Fruit fly (Drosophila melanogaster) whole organism, embryonic: ENCODE results near the gene CG12057.
A peak's percentile ranks its signal among the peaks of the same experiment; 100 is the strongest.

Experiments
- Antp ChIP-seq: fragments of 200-800 bp; sonication (Bioruptor generic); optimal IDR thresholded peaks from 3 replicates; lab custom pipeline; 2016; ENCODE audit warnings: missing biosample characterization, missing genetic modification characterization
- Asciz ChIP-seq: fragments of 200-800 bp; sonication (Bioruptor generic); optimal IDR thresholded peaks from 2 replicates; lab custom pipeline; 2017; ENCODE audit warnings: missing biosample characterization, mild to moderate bottlenecking, missing genetic modification characterization, missing genetic modification reagents
- B-H1 ChIP-seq: fragments of 200-800 bp; sonication (Bioruptor generic); IDR thresholded peaks from 3 replicates; pipeline ENCODE4 v1.3.6; 2022; ENCODE audit warnings: missing biosample characterization, missing genetic modification characterization
- BtbVII ChIP-seq: fragments of 200-800 bp; sonication (Bioruptor generic); optimal IDR thresholded peaks from 3 replicates; lab custom pipeline; 2017; ENCODE audit warnings: missing biosample characterization, mild to moderate bottlenecking, missing genetic modification characterization
- CG10366 ChIP-seq: fragments of 200-800 bp; sonication (Bioruptor generic); IDR thresholded peaks from 2 replicates; pipeline ENCODE4 v1.3.6; 2022; ENCODE audit warnings: missing biosample characterization, missing genetic modification characterization
- CG10565 ChIP-seq: fragments of 200-800 bp; sonication (Bioruptor generic); optimal IDR thresholded peaks from 3 replicates; lab custom pipeline; 2016; ENCODE audit warnings: missing biosample characterization, mild to moderate bottlenecking, missing genetic modification characterization
- CG12942 ChIP-seq: fragments of 200-800 bp; sonication (Bioruptor generic); optimal IDR thresholded peaks from 3 replicates; lab custom pipeline; 2016; ENCODE audit warnings: missing biosample characterization, missing genetic modification characterization
- CG15011 ChIP-seq: fragments of 200-800 bp; sonication (Bioruptor generic); optimal IDR thresholded peaks from 3 replicates; lab custom pipeline; 2018; ENCODE audit warnings: missing biosample characterization, mild to moderate bottlenecking, missing genetic modification characterization
- CG15479 ChIP-seq: fragments of 200-800 bp; sonication (Bioruptor generic); optimal IDR thresholded peaks from 3 replicates; lab custom pipeline; 2019; ENCODE audit warnings: missing biosample characterization, mild to moderate bottlenecking, missing genetic modification characterization, moderate library complexity
- CG17802 ChIP-seq: fragments of 200-800 bp; sonication (Bioruptor generic); optimal IDR thresholded peaks from 2 replicates; lab custom pipeline; 2018; ENCODE audit warnings: missing biosample characterization, mild to moderate bottlenecking, missing genetic modification characterization, moderate library complexity
- CG17829 ChIP-seq: fragments of 200-800 bp; optimal IDR thresholded peaks from 2 replicates; lab custom pipeline; 2019; ENCODE audit warnings: missing biosample characterization, mild to moderate bottlenecking, missing genetic modification characterization, moderate library complexity
- CG2889 ChIP-seq: fragments of 200-800 bp; sonication (Bioruptor generic); IDR thresholded peaks from 3 replicates; pipeline ENCODE4 v1.3.6; 2022; ENCODE audit warnings: missing biosample characterization, missing genetic modification characterization
- CG33557 ChIP-seq: fragments of 200-800 bp; sonication (Bioruptor generic); optimal IDR thresholded peaks from 2 replicates; lab custom pipeline; 2019; ENCODE audit warnings: missing biosample characterization, mild to moderate bottlenecking, missing genetic modification characterization, moderate library complexity
- CG3847 ChIP-seq: fragments of 200-800 bp; sonication (Bioruptor generic); IDR thresholded peaks from 2 replicates; pipeline ENCODE4 v1.3.6; 2022; ENCODE audit warnings: missing biosample characterization, missing genetic modification characterization
- CG3995 ChIP-seq: fragments of 200-800 bp; sonication (Bioruptor generic); optimal IDR thresholded peaks from 3 replicates; lab custom pipeline; 2016; ENCODE audit warnings: missing biosample characterization, missing genetic modification characterization
- CG4282 ChIP-seq: fragments of 200-800 bp; sonication (Bioruptor generic); optimal IDR thresholded peaks from 2 replicates; lab custom pipeline; 2016; ENCODE audit warnings: missing biosample characterization, missing genetic modification characterization
- CG4360 ChIP-seq: fragments of 200-800 bp; sonication (Bioruptor generic); IDR thresholded peaks from 2 replicates; pipeline ENCODE4 v1.3.6; 2022; ENCODE audit warnings: missing biosample characterization, missing genetic modification characterization
- CG7271 ChIP-seq: fragments of 200-800 bp; sonication (Bioruptor generic); optimal IDR thresholded peaks from 2 replicates; lab custom pipeline; 2018; ENCODE audit warnings: missing biosample characterization, mild to moderate bottlenecking, missing genetic modification characterization, moderate library complexity
- CG7987 ChIP-seq: fragments of 200-800 bp; sonication (Bioruptor generic); optimal IDR thresholded peaks from 2 replicates; lab custom pipeline; 2018; ENCODE audit warnings: missing biosample characterization, mild to moderate bottlenecking, missing genetic modification characterization, moderate library complexity
- CG9437 ChIP-seq: fragments of 200-800 bp; sonication (Bioruptor generic); optimal IDR thresholded peaks from 2 replicates; lab custom pipeline; 2018; ENCODE audit warnings: missing biosample characterization, mild to moderate bottlenecking, missing genetic modification characterization
- CG9876 ChIP-seq: fragments of 200-800 bp; sonication (Bioruptor generic); optimal IDR thresholded peaks from 2 replicates; lab custom pipeline; 2016; ENCODE audit warnings: missing biosample characterization, missing genetic modification characterization
- CHES-1-like ChIP-seq: fragments of 200-800 bp; sonication (Bioruptor generic); optimal IDR thresholded peaks from 2 replicates; lab custom pipeline; 2016; ENCODE audit warnings: missing biosample characterization, missing genetic modification characterization
- Dfd ChIP-seq, 2 experiments: fragments of >200 bp; optimal IDR thresholded peaks; 2 replicates each; lab custom pipeline; 2017; ENCODE audit warnings: missing biosample characterization in 2 of 2, missing genetic modification characterization in 2 of 2
- HLH4C ChIP-seq: fragments of 200-800 bp; sonication (Bioruptor generic); IDR thresholded peaks from 3 replicates; pipeline ENCODE4 v1.3.6; 2022; ENCODE audit warnings: missing biosample characterization, missing genetic modification characterization; ENCODE audit not compliant: partially characterized antibody
- HLHmδ ChIP-seq: fragments of 200-800 bp; sonication (Bioruptor generic); optimal IDR thresholded peaks from 2 replicates; lab custom pipeline; 2018; ENCODE audit warnings: missing biosample characterization, mild to moderate bottlenecking, missing genetic modification characterization, moderate library complexity
- Hmx ChIP-seq: fragments of 200-800 bp; sonication (Bioruptor generic); optimal IDR thresholded peaks from 2 replicates; lab custom pipeline; 2016; ENCODE audit warnings: missing biosample characterization, missing genetic modification characterization
- NC2β ChIP-seq: fragments of 200-800 bp; sonication (Bioruptor generic); optimal IDR thresholded peaks from 2 replicates; lab custom pipeline; 2016; ENCODE audit warnings: missing biosample characterization, missing genetic modification characterization
- Scr ChIP-seq: fragments of 200-800 bp; sonication (Bioruptor generic); IDR thresholded peaks from 2 replicates; pipeline ENCODE4 v1.3.6; 2022; ENCODE audit warnings: missing biosample characterization, missing genetic modification characterization; ENCODE audit not compliant: partially characterized antibody
- Vsx1 ChIP-seq: fragments of 200-800 bp; sonication (Bioruptor generic); optimal IDR thresholded peaks from 2 replicates; lab custom pipeline; 2017; ENCODE audit warnings: missing biosample characterization, mild to moderate bottlenecking, missing genetic modification characterization, missing genetic modification reagents
- az2 ChIP-seq: fragments of 200-800 bp; sonication (Bioruptor generic); optimal IDR thresholded peaks from 3 replicates; lab custom pipeline; 2016; ENCODE audit warnings: missing biosample characterization, missing genetic modification characterization
- bbx ChIP-seq: fragments of 200-800 bp; sonication (Bioruptor generic); IDR thresholded peaks from 2 replicates; pipeline ENCODE4 v1.3.6; 2022; ENCODE audit warnings: missing biosample characterization, missing genetic modification characterization; ENCODE audit not compliant: partially characterized antibody
- bigmax ChIP-seq: fragments of 200-800 bp; sonication (Bioruptor generic); optimal IDR thresholded peaks from 2 replicates; lab custom pipeline; 2018; ENCODE audit warnings: missing biosample characterization, mild to moderate bottlenecking, missing genetic modification characterization
- cg ChIP-seq: fragments of 200-800 bp; sonication (Bioruptor generic); optimal IDR thresholded peaks from 3 replicates; lab custom pipeline; 2019; ENCODE audit warnings: missing biosample characterization, mild to moderate bottlenecking, missing genetic modification characterization, moderate library complexity
- dmrt11E ChIP-seq: fragments of 200-800 bp; sonication (Bioruptor generic); optimal IDR thresholded peaks from 3 replicates; lab custom pipeline; 2018; ENCODE audit warnings: missing biosample characterization, mild to moderate bottlenecking, missing genetic modification characterization, moderate library complexity
- dpn ChIP-seq, 2 experiments: fragments of 200-800 bp; sonication (Bioruptor generic); optimal IDR thresholded peaks; 3 replicates each; lab custom pipeline; 2016; ENCODE audit warnings: missing biosample characterization in 2 of 2, missing genetic modification characterization in 2 of 2
- fru ChIP-seq: fragments of >200 bp; optimal IDR thresholded peaks from 2 replicates; lab custom pipeline; 2017
- gem ChIP-seq: fragments of 200-800 bp; sonication (Bioruptor generic); optimal IDR thresholded peaks from 2 replicates; lab custom pipeline; 2019; ENCODE audit warnings: missing biosample characterization, mild to moderate bottlenecking, missing genetic modification characterization, moderate library complexity
- gt ChIP-seq: fragments of 200-800 bp; sonication (Bioruptor generic); IDR thresholded peaks from 2 replicates; pipeline ENCODE4 v1.3.6; 2022; ENCODE audit warnings: missing biosample characterization, missing genetic modification characterization
- hth ChIP-seq: fragments of >200 bp; optimal IDR thresholded peaks from 2 replicates; lab custom pipeline; 2017; ENCODE audit warnings: inconsistent platforms
- insv ChIP-seq, 2 experiments: fragments of 200-800 bp; sonication (Bioruptor generic); optimal IDR thresholded peaks; 3 replicates each; lab custom pipeline; 2016 to 2018; ENCODE audit warnings: missing biosample characterization in 2 of 2, missing genetic modification characterization in 2 of 2
- inv ChIP-seq: fragments of 200-800 bp; sonication (Bioruptor generic); IDR thresholded peaks from 2 replicates; pipeline ENCODE4 v1.3.6; 2022; ENCODE audit warnings: missing biosample characterization, missing genetic modification characterization; ENCODE audit not compliant: partially characterized antibody
- lola ChIP-seq, 3 experiments: fragments of >200 bp in 2 of 3; fragments of 200-800 bp in 1 of 3; sonication (Bioruptor generic) in 1 of 3; optimal IDR thresholded peaks; 2 replicates each; lab custom pipeline; 2017 to 2019; ENCODE audit warnings: missing biosample characterization in 3 of 3, missing genetic modification characterization in 3 of 3, mild to moderate bottlenecking in 1 of 3, moderate library complexity in 1 of 3
- onecut ChIP-seq: fragments of 200-800 bp; sonication (Bioruptor generic); IDR thresholded peaks from 2 replicates; pipeline ENCODE4 v1.3.6; 2022; ENCODE audit warnings: missing biosample characterization, missing genetic modification characterization
- prd ChIP-seq, 3 experiments: fragments of >200 bp in 2 of 3; fragments of 200-800 bp in 1 of 3; sonication (Bioruptor generic) in 1 of 3; optimal IDR thresholded peaks in 2 of 3; IDR thresholded peaks in 1 of 3; 2 replicates in 2 of 3; 3 replicates in 1 of 3; pipeline versions ENCODE4 v1.3.6 to Lab custom; 2017 to 2022; ENCODE audit warnings: missing biosample characterization in 1 of 3, missing genetic modification characterization in 1 of 3
- pum ChIP-seq: fragments of 200-800 bp; sonication (Bioruptor generic); optimal IDR thresholded peaks from 2 replicates; lab custom pipeline; 2016; ENCODE audit warnings: missing biosample characterization, missing genetic modification characterization
- sd ChIP-seq: fragments of 200-800 bp; sonication (Bioruptor generic); optimal IDR thresholded peaks from 3 replicates; lab custom pipeline; 2018; ENCODE audit warnings: missing biosample characterization, mild to moderate bottlenecking, missing genetic modification characterization, moderate library complexity
- sisA ChIP-seq: fragments of 200-800 bp; sonication (Bioruptor generic); IDR thresholded peaks from 2 replicates; pipeline ENCODE4 v1.3.6; 2022; ENCODE audit warnings: missing biosample characterization, missing genetic modification characterization
- so ChIP-seq: fragments of 200-800 bp; sonication (Bioruptor generic); IDR thresholded peaks from 3 replicates; pipeline ENCODE4 v1.3.6; 2022; ENCODE audit warnings: missing biosample characterization, missing genetic modification characterization
- stwl ChIP-seq: fragments of 200-800 bp; sonication (Bioruptor generic); optimal IDR thresholded peaks from 3 replicates; lab custom pipeline; 2018; ENCODE audit warnings: missing biosample characterization, mild to moderate bottlenecking, missing genetic modification characterization, moderate library complexity
- wek ChIP-seq: fragments of 200-800 bp; sonication (Bioruptor generic); optimal IDR thresholded peaks from 3 replicates; lab custom pipeline; 2018; ENCODE audit warnings: missing biosample characterization, mild to moderate bottlenecking, missing genetic modification characterization, moderate library complexity

Gene CG12057

dm6 chrX:9196362-9196761 lies 4.9 kb downstream of the CG12057 start, which contains the start of gene CG12118 (continued):
- TF ChIP-seq CG3847 (GFP tag; lab: Robert Waterston, UW) (peak; percentile 80), CG7271 (tag; lab: Kevin White, UChicago) (peak; percentile 3), fru (lab: Kevin White, UChicago) (no peak), HLHmδ (no peak), CG4282 (GFP tag; lab: Kevin White, UChicago) (no peak), HLH4C (GFP tag; lab: Robert Waterston, UW) (peak; percentile 90), so (GFP tag; lab: Robert Waterston, UW) (peak; percentile 56; the same call in 1 of the 3 replicates), pum (GFP tag; lab: Kevin White, UChicago) (no peak), CG9437 (GFP tag; lab: Kevin White, UChicago) (peak; percentile 71), B-H1 (peak; percentile 62), CG15011 (GFP tag; lab: Kevin White, UChicago) (peak; percentile 20), prd (optimal IDR thresholded peaks at IDR 0.05; lab: Kevin White, UChicago) (no peak), prd (GFP tag; IDR thresholded peaks at IDR 0.05; lab: Robert Waterston, UW) (peak; percentile 87), CG17829 (tag; lab: Kevin White, UChicago) (peak; percentile 74), CG3995 (GFP tag; lab: Kevin White, UChicago) (peak; percentile 21), bigmax (GFP tag; lab: Kevin White, UChicago) (no peak), sisA (GFP tag; lab: Robert Waterston, UW) (peak; percentile 70), CG17802 (tag; lab: Kevin White, UChicago) (peak; percentile 25), CG2889 (peak; percentile 84), Asciz (GFP tag; lab: Kevin White, UChicago) (no peak), CG7987 (peak; percentile 44), bbx (GFP tag; lab: Robert Waterston, UW) (peak; percentile 84), az2 (peak; percentile 89), wek (no peak), onecut (GFP tag; lab: Robert Waterston, UW) (peak; percentile 14; the same call in 1 of the 2 replicates), insv (GFP tag; optimal IDR thresholded peaks at IDR 0.05; lab: Kevin White, UChicago) (peak in 1 of 2 experiments; percentile 7), NC2β (GFP tag; lab: Kevin White, UChicago) (peak; percentile 46), Hmx (GFP tag; lab: Kevin White, UChicago) (no peak), lola (GFP tag; optimal IDR thresholded peaks at IDR 0.05; lab: Kevin White, UChicago) (peak in 1 of 3 experiments; percentile 75), BtbVII (GFP tag; lab: Kevin White, UChicago) (peak; percentile 36), stwl (tag; lab: Kevin White, UChicago) (peak; percentile 35), Scr (peak; percentile 95), CG15479 (no peak), gt (GFP tag; lab: Robert Waterston, UW) (no peak), Vsx1 (no peak), inv (peak; percentile 73), hth (lab: Kevin White, UChicago) (no peak), Antp (GFP tag; lab: Kevin White, UChicago) (no peak), CG10366 (peak; percentile 88), CG33557 (GFP tag; lab: Kevin White, UChicago) (peak; percentile 64), dmrt11E (tag; lab: Kevin White, UChicago) (peak; percentile 80), cg (GFP tag; lab: Kevin White, UChicago) (no peak), dpn (GFP tag; optimal IDR thresholded peaks at IDR 0.05; lab: Kevin White, UChicago) (peak; percentile 21 to 88), CG4360 (GFP tag; lab: Robert Waterston, UW) (no peak), CG10565 (GFP tag; lab: Kevin White, UChicago) (no peak), sd (tag; lab: Kevin White, UChicago) (peak; percentile 60), CHES-1-like (GFP tag; lab: Kevin White, UChicago) (peak; percentile 15), CG9876 (GFP tag; lab: Kevin White, UChicago) (no peak), CG12942 (GFP tag; lab: Kevin White, UChicago) (peak; percentile 81), gem (peak; percentile 91), Dfd (GFP tag; optimal IDR thresholded peaks at IDR 0.05; lab: Kevin White, UChicago) (no peak)
